Fruit fly (Drosophila melanogaster): ENCODE measurements around the gene CG8773.

DNA sequence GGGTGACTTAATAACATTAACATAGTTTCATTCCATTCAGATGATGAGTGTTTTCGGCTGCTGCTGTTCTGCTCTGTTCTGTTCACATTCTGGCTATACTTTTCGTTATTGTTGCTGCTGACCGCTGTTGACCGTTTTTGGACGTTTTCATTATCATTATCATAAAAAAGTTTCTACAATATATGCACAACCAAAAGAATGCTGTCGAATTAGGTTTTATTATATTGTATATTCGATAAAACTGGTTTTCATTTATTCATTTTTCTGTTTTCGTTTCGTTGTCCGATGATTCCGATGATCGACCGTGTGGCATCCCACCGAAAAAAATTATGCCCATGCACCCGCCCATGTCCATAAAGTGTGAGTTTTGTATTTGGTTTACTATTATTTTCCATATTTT, 38.5 kb downstream of the CG8773 start:
- no peak for TF ChIP-seq sug (tag; optimal IDR thresholded peaks at IDR 0.05)
- no peak for TF ChIP-seq CG10431 (GFP tag; optimal IDR thresholded peaks at IDR 0.05)
- TF ChIP-seq CG32772 (GFP tag; IDR thresholded peaks at IDR 0.05): no peak
- no peak for TF ChIP-seq Usf (GFP tag; optimal IDR thresholded peaks at IDR 0.05)
- no peak for TF ChIP-seq Fer2 (tag; optimal IDR thresholded peaks at IDR 0.05)

All from whole organism, embryonic.